Worm (Caenorhabditis elegans) whole organism, L4 larva: ENCODE measurements around the gene W01D2.6.
A peak's percentile ranks its signal among the peaks of the same experiment; 100 is the strongest.

ENCODE experiments used
- F10B5.3 ChIP-seq: sonication (generic microtip); optimal IDR thresholded peaks from 2 replicates; lab custom pipeline; 2016; ENCODE audit warnings: mild to moderate bottlenecking, missing genetic modification characterization, missing compliant biosample characterization
- T20F7.1 ChIP-seq: fragments of 200-800 bp; sonication (Bioruptor generic); optimal IDR thresholded peaks from 2 replicates; lab custom pipeline; 2018; ENCODE audit warnings: mild to moderate bottlenecking, missing genetic modification characterization, missing compliant biosample characterization
- Y48G9A.11 ChIP-seq: fragments of 200-800 bp; sonication (Bioruptor generic); IDR thresholded peaks from 2 replicates; pipeline ENCODE4 v1.3.6; 2022; ENCODE audit warnings: missing genetic modification reagents, missing genetic modification characterization, missing compliant biosample characterization
- ZK337.2 ChIP-seq: fragments of 200-800 bp; sonication (Bioruptor generic); IDR thresholded peaks from 2 replicates; pipeline ENCODE4 v1.3.6; 2022; ENCODE audit warnings: missing genetic modification reagents, missing genetic modification characterization, missing compliant biosample characterization
- aha-1 ChIP-seq: fragments of 150-350 bp; peaks from one replicate; lab custom pipeline; 2014; ENCODE audit warnings: missing biosample characterization, missing genetic modification characterization
- aly-2 ChIP-seq: sonication (generic microtip); optimal IDR thresholded peaks from 2 replicates; lab custom pipeline; 2018; ENCODE audit warnings: missing biosample characterization, missing genetic modification characterization
- ama-1 ChIP-seq: fragments of 150-350 bp; optimal IDR thresholded peaks from 2 replicates; lab custom pipeline; 2014; ENCODE audit warnings: inconsistent platforms, mixed read lengths
- arid-1 ChIP-seq: fragments of 200-800 bp; sonication (Bioruptor generic); conservative IDR thresholded peaks from 2 replicates; pipeline ENCODE4 v1.3.6; 2022; ENCODE audit warnings: missing genetic modification reagents, missing genetic modification characterization, missing compliant biosample characterization
- ceh-82 ChIP-seq: sonication (generic microtip); optimal IDR thresholded peaks from 2 replicates; lab custom pipeline; 2017; ENCODE audit warnings: missing biosample characterization, missing genetic modification characterization
- ces-1 ChIP-seq: fragments of 150-350 bp; sonication (generic microtip); optimal IDR thresholded peaks from 4 replicates; lab custom pipeline; 2014; ENCODE audit warnings: missing biosample characterization, missing genetic modification reagents, missing genetic modification characterization
- daf-16 ChIP-seq, 3 experiments: sonication (generic microtip); optimal IDR thresholded peaks; 2 replicates each; lab custom pipeline; 2016 to 2017; ENCODE audit warnings: missing genetic modification characterization in 3 of 3, missing genetic modification reagents in 3 of 3, mild to moderate bottlenecking in 2 of 3, missing compliant biosample characterization in 2 of 3, missing biosample characterization in 1 of 3, moderate library complexity in 1 of 3
- daf-8 ChIP-seq: fragments of 200-800 bp; sonication (Bioruptor generic); IDR thresholded peaks from 2 replicates; pipeline ENCODE4 v1.3.6; 2022; ENCODE audit warnings: missing genetic modification characterization, missing compliant biosample characterization
- dmd-6 ChIP-seq: fragments of 200-800 bp; sonication (Bioruptor generic); IDR thresholded peaks from 2 replicates; pipeline ENCODE4 v1.3.6; 2022; ENCODE audit warnings: missing genetic modification reagents, missing genetic modification characterization, missing compliant biosample characterization
- dmd-9 ChIP-seq: fragments of 200-800 bp; sonication (Bioruptor generic); IDR thresholded peaks from 2 replicates; pipeline ENCODE4 v1.3.6; 2022; ENCODE audit warnings: missing genetic modification reagents, missing genetic modification characterization, missing compliant biosample characterization
- dpl-1 ChIP-seq: fragments of 150-350 bp; optimal IDR thresholded peaks from 2 replicates; lab custom pipeline; 2014; ENCODE audit warnings: missing biosample characterization, missing genetic modification reagents, missing genetic modification characterization
- duxl-1 ChIP-seq: sonication (generic microtip); optimal IDR thresholded peaks from 2 replicates; lab custom pipeline; 2016; ENCODE audit warnings: mild to moderate bottlenecking, missing genetic modification characterization, moderate library complexity, missing compliant biosample characterization; ENCODE audit not compliant: poor library complexity
- dve-1 ChIP-seq: sonication (generic microtip); optimal IDR thresholded peaks from 2 replicates; lab custom pipeline; 2017; ENCODE audit warnings: antibody characterized with exemption, mild to moderate bottlenecking, missing genetic modification characterization, missing compliant biosample characterization; ENCODE audit not compliant: insufficient read depth
- fkh-10 ChIP-seq: fragments of 150-350 bp; optimal IDR thresholded peaks from 2 replicates; lab custom pipeline; 2014; ENCODE audit warnings: missing biosample characterization, missing genetic modification reagents, missing genetic modification characterization
- fos-1 ChIP-seq: fragments of 150-350 bp; optimal IDR thresholded peaks from 2 replicates; lab custom pipeline; 2014; ENCODE audit warnings: missing biosample characterization, missing genetic modification characterization
- gei-8 ChIP-seq: fragments of 200-800 bp; sonication (Bioruptor generic); optimal IDR thresholded peaks from 2 replicates; lab custom pipeline; 2018; ENCODE audit warnings: mild to moderate bottlenecking, missing genetic modification characterization, missing compliant biosample characterization
- hif-1 ChIP-seq, 2 experiments: sonication (generic microtip); optimal IDR thresholded peaks; 2 replicates each; lab custom pipeline; 2016 to 2017; ENCODE audit warnings: missing compliant biosample characterization in 2 of 2, missing genetic modification characterization in 2 of 2, missing genetic modification reagents in 2 of 2, missing genotype in 2 of 2, mild to moderate bottlenecking in 1 of 2
- hlh-11 ChIP-seq: fragments of 200-800 bp; sonication (Bioruptor generic); optimal IDR thresholded peaks from 2 replicates; lab custom pipeline; 2018; ENCODE audit warnings: mild to moderate bottlenecking, missing genetic modification characterization, missing compliant biosample characterization
- hlh-30 ChIP-seq: sonication (generic microtip); optimal IDR thresholded peaks from 2 replicates; lab custom pipeline; 2017; ENCODE audit warnings: antibody characterized with exemption, mild to moderate bottlenecking, missing genetic modification characterization, missing compliant biosample characterization; ENCODE audit not compliant: insufficient read depth
- hmg-1.1 ChIP-seq: fragments of 200-800 bp; sonication (Bioruptor generic); IDR thresholded peaks from 2 replicates; pipeline ENCODE4 v1.3.6; 2022; ENCODE audit warnings: missing genetic modification reagents, missing genetic modification characterization, missing compliant biosample characterization
- jun-1 ChIP-seq: fragments of 150-350 bp; optimal IDR thresholded peaks from 2 replicates; lab custom pipeline; 2014; ENCODE audit warnings: missing biosample characterization, missing genetic modification reagents, missing genetic modification characterization
- lin-38 ChIP-seq: fragments of 200-800 bp; sonication (Bioruptor generic); IDR thresholded peaks from 2 replicates; pipeline ENCODE4 v1.3.6; 2022; ENCODE audit warnings: missing genetic modification reagents, missing genetic modification characterization, missing compliant biosample characterization
- lsy-2 ChIP-seq, 2 experiments: fragments of 150-350 bp in 1 of 2; sonication (generic microtip) in 1 of 2; optimal IDR thresholded peaks; 2 replicates each; lab custom pipeline; 2014 to 2017; ENCODE audit warnings: missing biosample characterization in 2 of 2, missing genetic modification characterization in 2 of 2
- madf-9 ChIP-seq: fragments of 200-800 bp; sonication (Bioruptor generic); conservative IDR thresholded peaks from 2 replicates; pipeline ENCODE4 v1.3.6; 2022; ENCODE audit warnings: missing genetic modification reagents, missing genetic modification characterization, missing compliant biosample characterization
- mep-1 ChIP-seq: fragments of 150-350 bp; sonication (generic microtip); optimal IDR thresholded peaks from 3 replicates; lab custom pipeline; 2014; ENCODE audit warnings: missing biosample characterization, missing genetic modification characterization
- mes-2 ChIP-seq: sonication (generic microtip); optimal IDR thresholded peaks from 2 replicates; lab custom pipeline; 2016; ENCODE audit warnings: missing genotype, mild to moderate bottlenecking, missing genetic modification characterization, missing compliant biosample characterization; ENCODE audit not compliant: poor library complexity, severe bottlenecking
- nhr-10 ChIP-seq: fragments of 150-350 bp; optimal IDR thresholded peaks from 2 replicates; lab custom pipeline; 2014; ENCODE audit warnings: missing biosample characterization, missing genetic modification characterization
- nhr-102 ChIP-seq: sonication (generic microtip); optimal IDR thresholded peaks from 2 replicates; lab custom pipeline; 2016; ENCODE audit warnings: mild to moderate bottlenecking, missing genetic modification characterization, moderate library complexity, missing compliant biosample characterization
- nhr-11 ChIP-seq: fragments of 150-350 bp; optimal IDR thresholded peaks from 2 replicates; lab custom pipeline; 2014; ENCODE audit warnings: missing biosample characterization, missing genetic modification characterization
- nhr-25 ChIP-seq: sonication (generic microtip); optimal IDR thresholded peaks from 2 replicates; lab custom pipeline; 2017; ENCODE audit warnings: missing genetic modification characterization, mild to moderate bottlenecking, missing compliant biosample characterization, antibody characterized with exemption, moderate library complexity, borderline replicate concordance; ENCODE audit not compliant: insufficient read depth
- nhr-28 ChIP-seq: fragments of 150-350 bp; optimal IDR thresholded peaks from 2 replicates; lab custom pipeline; 2014; ENCODE audit warnings: missing biosample characterization, missing genetic modification characterization
- nhr-41 ChIP-seq: fragments of 200-800 bp; sonication (Bioruptor generic); IDR thresholded peaks from 2 replicates; pipeline ENCODE4 v1.3.6; 2022; ENCODE audit warnings: missing genetic modification reagents, missing genetic modification characterization, missing compliant biosample characterization
- nhr-6 ChIP-seq: fragments of 150-350 bp; optimal IDR thresholded peaks from 2 replicates; lab custom pipeline; 2014; ENCODE audit warnings: missing biosample characterization, missing genetic modification characterization
- nhr-77 ChIP-seq: fragments of 150-350 bp; optimal IDR thresholded peaks from 2 replicates; lab custom pipeline; 2014; ENCODE audit warnings: missing biosample characterization, missing genetic modification characterization
- pha-4 ChIP-seq, 2 experiments: fragments of 150-350 bp in 1 of 2; fragments of 200-800 bp in 1 of 2; sonication (Bioruptor generic) in 1 of 2; IDR thresholded peaks in 1 of 2; optimal IDR thresholded peaks in 1 of 2; 2 replicates each; pipeline versions ENCODE4 v1.3.6 to Lab custom; 2014 to 2022; ENCODE audit warnings: missing genetic modification characterization in 2 of 2, missing genetic modification reagents in 2 of 2, missing biosample characterization in 1 of 2, missing compliant biosample characterization in 1 of 2
- php-3 ChIP-seq: fragments of 200-800 bp; sonication (Bioruptor generic); IDR thresholded peaks from 2 replicates; pipeline ENCODE4 v1.3.6; 2022; ENCODE audit warnings: missing genetic modification reagents, missing genetic modification characterization, missing compliant biosample characterization
- pqm-1 ChIP-seq: sonication (generic microtip); optimal IDR thresholded peaks from 2 replicates; lab custom pipeline; 2017; ENCODE audit warnings: missing biosample characterization, missing genetic modification characterization
- zag-1 ChIP-seq: fragments of 150-350 bp; optimal IDR thresholded peaks from 2 replicates; lab custom pipeline; 2014; ENCODE audit warnings: missing biosample characterization, missing genetic modification characterization
- zfp-2 ChIP-seq: sonication (generic microtip); optimal IDR thresholded peaks from 2 replicates; lab custom pipeline; 2016; ENCODE audit warnings: mild to moderate bottlenecking, missing genetic modification characterization, missing compliant biosample characterization
- zip-11 ChIP-seq: fragments of 200-800 bp; sonication (Bioruptor generic); IDR thresholded peaks from 2 replicates; pipeline ENCODE4 v1.3.6; 2022; ENCODE audit warnings: missing genetic modification characterization, missing compliant biosample characterization
- ztf-7 ChIP-seq: fragments of 150-350 bp; optimal IDR thresholded peaks from 2 replicates; lab custom pipeline; 2014; ENCODE audit warnings: missing biosample characterization, missing genetic modification characterization

Gene W01D2.6

ce11 chrII:14812661-14813060, 3.9 kb downstream of the W01D2.6 start:
- TF ChIP-seq nhr-28 (tag; lab: Kevin White, UChicago) (peak; percentile 89), daf-16 (GFP tag; optimal IDR thresholded peaks at IDR 0.05; lab: Kevin White, UChicago) (no peak), daf-16 (tag; optimal IDR thresholded peaks at IDR 0.05; lab: Kevin White, UChicago) (peak; percentile 70), nhr-102 (tag; lab: Kevin White, UChicago) (peak; percentile 11), hlh-11 (tag; lab: Kevin White, UChicago) (peak; percentile 73), nhr-41 (peak; percentile 86; the same call in 1 of the 2 replicates), ceh-82 (tag; lab: Kevin White, UChicago) (no peak), php-3 (GFP tag; lab: Robert Waterston, UW) (peak; percentile 84), zag-1 (no peak), madf-9 (no peak), pqm-1 (peak; percentile 76), dve-1 (peak; percentile 71), nhr-77 (tag; lab: Kevin White, UChicago) (peak; percentile 97), dmd-6 (GFP tag; lab: Robert Waterston, UW) (peak; percentile 91)

ce11 chrII:14813106-14813505, 4.3 kb downstream of the W01D2.6 start:
- TF ChIP-seq fkh-10 (GFP tag; lab: Kevin White, UChicago) (no peak), aha-1 (tag; lab: Kevin White, UChicago) (peak; percentile 9), pha-4 (GFP tag; IDR thresholded peaks at IDR 0.05; lab: Robert Waterston, UW) (no peak), pha-4 (tag; optimal IDR thresholded peaks at IDR 0.05; lab: Kevin White, UChicago) (no peak), Y48G9A.11 (peak; percentile 91), dmd-9 (GFP tag; lab: Robert Waterston, UW) (no peak), jun-1 (tag; lab: Kevin White, UChicago) (no peak), ztf-7 (no peak)

- TF ChIP-seq F10B5.3 (tag; lab: Kevin White, UChicago) (no peak), nhr-10 (tag; lab: Kevin White, UChicago) (no peak), lin-38 (GFP tag; lab: Robert Waterston, UW) (peak; percentile 57), daf-8 (GFP tag; lab: Robert Waterston, UW) (no peak), aly-2 (no peak), T20F7.1 (GFP tag; lab: Kevin White, UChicago) (no peak), gei-8 (GFP tag; lab: Kevin White, UChicago) (no peak), hmg-1.1 (peak; percentile 47; the same call in 1 of the 2 replicates), nhr-77 (tag; lab: Kevin White, UChicago) (peak; percentile 75), nhr-28 (tag; lab: Kevin White, UChicago) (peak; percentile 35), ama-1 (lab: Kevin White, UChicago) (peak; percentile 47), hlh-11 (tag; lab: Kevin White, UChicago) (peak; percentile 38), dpl-1 (peak; percentile 87), mes-2 (tag; lab: Kevin White, UChicago) (peak; percentile 68), pha-4 (GFP tag; IDR thresholded peaks at IDR 0.05; lab: Robert Waterston, UW) (0 out of 2 replicates have a peak, but pooled peaks have one; percentile 18), pha-4 (tag; optimal IDR thresholded peaks at IDR 0.05; lab: Kevin White, UChicago) (peak; percentile 84), zag-1 (no peak), lsy-2 (tag; optimal IDR thresholded peaks at IDR 0.05; lab: Kevin White, UChicago) (peak in 1 of 2 experiments; percentile 86), duxl-1 (peak; percentile 10), hif-1 (tag; optimal IDR thresholded peaks at IDR 0.05; lab: Kevin White, UChicago) (peak in 1 of 2 experiments; percentile 44), nhr-6 (tag; lab: Kevin White, UChicago) (peak; percentile 42), dmd-6 (GFP tag; lab: Robert Waterston, UW) (peak; percentile 30; the same call in 1 of the 2 replicates), ces-1 (GFP tag; lab: Kevin White, UChicago) (no peak), mep-1 (tag; lab: Kevin White, UChicago) (peak; percentile 62), ZK337.2 (GFP tag; lab: Robert Waterston, UW) (no peak), nhr-11 (tag; lab: Kevin White, UChicago) (peak; percentile 11), hlh-30 (tag; lab: Kevin White, UChicago) (peak; percentile 74), arid-1 (GFP tag; lab: Robert Waterston, UW) (no peak), zfp-2 (no peak), fos-1 (no peak), nhr-25 (tag; lab: Kevin White, UChicago) (no peak), zip-11 (no peak)
These were observed 6.2 kb downstream of the W01D2.6 start, which contains the start of gene W01D2.1 for ce11 chrII:14814894-14815568. Gene W01D2.1 (plus strand): TSS chrII:14815518.
